Fruit fly (Drosophila melanogaster): ENCODE measurements around the gene Gr94a.

Gr94a gene

DNA sequence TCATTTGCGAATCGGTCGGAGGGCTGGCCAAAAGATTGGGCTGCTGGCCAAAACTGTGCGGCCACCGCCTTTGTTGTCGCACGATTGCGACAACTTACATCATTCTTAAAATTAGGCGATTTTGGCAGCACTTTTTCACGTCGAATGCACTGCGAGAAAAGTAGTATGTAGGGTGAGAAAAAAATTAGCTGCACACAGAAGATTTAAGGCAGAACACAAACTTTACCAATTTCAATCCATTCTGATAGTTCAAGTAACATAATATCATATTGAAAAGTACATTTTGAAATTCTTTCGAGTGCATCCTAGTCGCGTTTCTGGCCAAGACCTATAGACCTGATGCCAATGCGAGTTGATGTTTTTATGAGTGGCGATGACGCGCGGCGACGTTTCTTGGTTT is 23.0 kb upstream of the Gr94a start (continued):
- TF ChIP-seq Pdp1 (GFP tag; optimal IDR thresholded peaks at IDR 0.05) (peak; percentile 58 to 64), Doc3 (GFP tag; IDR thresholded peaks at IDR 0.05; ENCODE audit: partially characterized antibody) (no peak), Dll (GFP tag; IDR thresholded peaks at IDR 0.05; ENCODE audit: partially characterized antibody) (no peak), run (tag; optimal IDR thresholded peaks at IDR 0.05) (no peak), abd-A (tag; optimal IDR thresholded peaks at IDR 0.05) (no peak), grn (GFP tag; optimal IDR thresholded peaks at IDR 0.05) (no peak), chif (GFP tag; optimal IDR thresholded peaks at IDR 0.05) (peak; percentile 11 to 24), CG43689 (GFP tag; IDR thresholded peaks at IDR 0.05) (no peak), Dref (GFP tag; IDR thresholded peaks at IDR 0.05) (no peak), CG13287 (GFP tag; IDR thresholded peaks at IDR 0.05; ENCODE audit: partially characterized antibody) (no peak), Sox100B (GFP tag; optimal IDR thresholded peaks at IDR 0.05) (no peak), sqz (GFP tag; optimal IDR thresholded peaks at IDR 0.05) (no peak), CG9932 (GFP tag; IDR thresholded peaks at IDR 0.05) (peak; percentile 90), CG4854 (GFP tag; optimal IDR thresholded peaks at IDR 0.05) (no peak), sr (GFP tag; IDR thresholded peaks at IDR 0.05) (no peak), CG14965 (GFP tag; optimal IDR thresholded peaks at IDR 0.05; ENCODE audit: borderline replicate concordance) (no peak), sd (tag; optimal IDR thresholded peaks at IDR 0.05) (no peak), esg (GFP tag; conservative IDR thresholded peaks at IDR 0.05) (peak; percentile 62), CG10462 (GFP tag; optimal IDR thresholded peaks at IDR 0.05) (no peak), CG4820 (GFP tag; optimal IDR thresholded peaks at IDR 0.05) (peak; percentile 18), phol (tag; optimal IDR thresholded peaks at IDR 0.05) (peak; percentile 32), Lhr (GFP tag; optimal IDR thresholded peaks at IDR 0.05) (no peak), salm (tag; optimal IDR thresholded peaks at IDR 0.05) (no peak), CG1529 (GFP tag; optimal IDR thresholded peaks at IDR 0.05) (no peak), CG10366 (GFP tag; IDR thresholded peaks at IDR 0.05) (peak; percentile 58), CG8089 (GFP tag; optimal IDR thresholded peaks at IDR 0.05) (peak; percentile 1), CoRest (tag; optimal IDR thresholded peaks at IDR 0.05) (peak; percentile 50), CG6765 (GFP tag; optimal IDR thresholded peaks at IDR 0.05) (no peak), Antp (GFP tag; optimal IDR thresholded peaks at IDR 0.05) (peak; percentile 67), CG11695 (GFP tag; IDR thresholded peaks at IDR 0.05) (peak; percentile 39; the same call in 1 of the 3 replicates), caup (GFP tag; optimal IDR thresholded peaks at IDR 0.05; ENCODE audit: severe bottlenecking) (peak; percentile 40), da (GFP tag; optimal IDR thresholded peaks at IDR 0.05) (no peak), ind (GFP tag; optimal IDR thresholded peaks at IDR 0.05) (peak; percentile 69), CG2202 (tag; optimal IDR thresholded peaks at IDR 0.05) (no peak), dati (GFP tag; IDR thresholded peaks at IDR 0.05) (no peak), bcd (GFP tag; optimal IDR thresholded peaks at IDR 0.05) (peak; percentile 63), wdn (GFP tag; IDR thresholded peaks at IDR 0.05) (peak; percentile 53; the same call in 1 of the 2 replicates), E2f2 (GFP tag; IDR thresholded peaks at IDR 0.05) (no peak), zf30C (GFP tag; optimal IDR thresholded peaks at IDR 0.05) (no peak), sim (GFP tag; IDR thresholded peaks at IDR 0.05) (no peak), otp (GFP tag; IDR thresholded peaks at IDR 0.05) (no peak), vvl (GFP tag; IDR thresholded peaks at IDR 0.05) (peak; percentile 67; the same call in 1 of the 2 replicates), tgo (GFP tag; IDR thresholded peaks at IDR 0.05) (peak; percentile 73), CG3726 (GFP tag; IDR thresholded peaks at IDR 0.05) (no peak), D (optimal IDR thresholded peaks at IDR 0.05) (no peak), D (GFP tag; optimal IDR thresholded peaks at IDR 0.05) (no peak), sens (GFP tag) (peak; percentile 81), Fer1 (GFP tag; optimal IDR thresholded peaks at IDR 0.05) (no peak), Ets97D (GFP tag; optimal IDR thresholded peaks at IDR 0.05) (no peak), crp (GFP tag; optimal IDR thresholded peaks at IDR 0.05) (no peak), nerfin-2 (GFP tag; IDR thresholded peaks at IDR 0.05; ENCODE audit: partially characterized antibody) (no peak), Rx (GFP tag; IDR thresholded peaks at IDR 0.05) (0 out of 2 replicates have a peak, but pooled peaks have one; percentile 7)

All from whole organism, embryonic.